Worm (Caenorhabditis elegans): ENCODE measurements around the gene mre-11.

Gene mre-11

ce11 chrV:10754050-10754449 lies 17.4 kb upstream of the mre-11 start, which contains the start of gene F28H7.7:
Gene F28H7.7, minus strand, starts transcription at chrV:10754150.
- TF ChIP-seq hlh-1 (tag; optimal IDR thresholded peaks at IDR 0.05) (no peak), elt-1 (tag; optimal IDR thresholded peaks at IDR 0.05; ENCODE audit: borderline replicate concordance, insufficient read depth) (no peak), ceh-39 (tag; optimal IDR thresholded peaks at IDR 0.05) (no peak), mab-5 (tag; optimal IDR thresholded peaks at IDR 0.05) (no peak), mls-2 (tag; optimal IDR thresholded peaks at IDR 0.05) (no peak), nhr-12 (tag; optimal IDR thresholded peaks at IDR 0.05) (no peak), lin-32 (GFP tag; optimal IDR thresholded peaks at IDR 0.05) (no peak)

- TF ChIP-seq nhr-237 (tag; optimal IDR thresholded peaks at IDR 0.05) = no peak
- no peak for TF ChIP-seq M03D4.4 (tag; optimal IDR thresholded peaks at IDR 0.05)
- no peak for TF ChIP-seq lsy-2 (tag; optimal IDR thresholded peaks at IDR 0.05)
- no peak for TF ChIP-seq nhr-12 (tag; optimal IDR thresholded peaks at IDR 0.05)
- TF ChIP-seq lin-32 (GFP tag; optimal IDR thresholded peaks at IDR 0.05) = no peak
- TF ChIP-seq elt-1 (tag; optimal IDR thresholded peaks at IDR 0.05; ENCODE audit: borderline replicate concordance, insufficient read depth) = no peak
- no peak for TF ChIP-seq hlh-1 (tag; optimal IDR thresholded peaks at IDR 0.05)
Observed at ce11 chrV:10750630-10751029, 14.0 kb upstream of the mre-11 start, which contains the start of gene F28H7.3. Gene F28H7.3, minus strand, starts transcription at chrV:10750788.

ce11 chrV:10747263-10747951 lies 10.7 kb upstream of the mre-11 start, which contains the start of the genes selt-1.2 and F28H7.2:
Gene selt-1.2, minus strand, starts transcription at chrV:10747363.
Gene F28H7.2, plus strand, starts transcription at chrV:10747901.
- TF ChIP-seq nhr-2 (tag; optimal IDR thresholded peaks at IDR 0.05) (no peak), cnd-1 (tag; optimal IDR thresholded peaks at IDR 0.05) (no peak), bed-3 (GFP tag; optimal IDR thresholded peaks at IDR 0.05) (no peak), unc-62 (GFP tag; optimal IDR thresholded peaks at IDR 0.05) (no peak), mep-1 (tag; optimal IDR thresholded peaks at IDR 0.05) (no peak), flh-1 (GFP tag; optimal IDR thresholded peaks at IDR 0.05) (no peak), elt-1 (tag; optimal IDR thresholded peaks at IDR 0.05; ENCODE audit: borderline replicate concordance, insufficient read depth) (no peak), ham-2 (GFP tag; optimal IDR thresholded peaks at IDR 0.05) (no peak), nhr-76 (tag; optimal IDR thresholded peaks at IDR 0.05) (no peak), sptf-1 (tag; optimal IDR thresholded peaks at IDR 0.05) (no peak), unc-120 (tag; optimal IDR thresholded peaks at IDR 0.05; ENCODE audit: poor library complexity, severe bottlenecking) (no peak), drap-1 (GFP tag; optimal IDR thresholded peaks at IDR 0.05) (no peak), lsy-2 (tag; optimal IDR thresholded peaks at IDR 0.05) (no peak), blmp-1 (tag; optimal IDR thresholded peaks at IDR 0.05) (no peak), zip-8 (tag; optimal IDR thresholded peaks at IDR 0.05) (no peak), ceh-39 (tag; optimal IDR thresholded peaks at IDR 0.05) (no peak), ztf-11 (tag; optimal IDR thresholded peaks at IDR 0.05) (no peak), lin-32 (GFP tag; optimal IDR thresholded peaks at IDR 0.05) (no peak)

- TF ChIP-seq pha-4 (tag; optimal IDR thresholded peaks at IDR 0.05) (no peak), nhr-237 (tag; optimal IDR thresholded peaks at IDR 0.05) (no peak), hlh-1 (tag; optimal IDR thresholded peaks at IDR 0.05) (no peak), blmp-1 (tag; optimal IDR thresholded peaks at IDR 0.05) (no peak), snpc-4 (tag; optimal IDR thresholded peaks at IDR 0.05) (no peak), drap-1 (GFP tag; optimal IDR thresholded peaks at IDR 0.05) (no peak)
Observed at ce11 chrV:10745034-10745433, 8.4 kb upstream of the mre-11 start, which contains the start of gene srj-21. Gene srj-21, plus strand, starts transcription at chrV:10745334.

- no peak for TF ChIP-seq ceh-83 (GFP tag; optimal IDR thresholded peaks at IDR 0.05)
- no peak for TF ChIP-seq lin-32 (GFP tag; optimal IDR thresholded peaks at IDR 0.05)
- TF ChIP-seq nhr-237 (tag; optimal IDR thresholded peaks at IDR 0.05) = no peak
Observed at ce11 chrV:10743649-10744048, 7.0 kb upstream of the mre-11 start, which contains the start of gene srj-22. Gene srj-22, minus strand, starts transcription at chrV:10743749.

ce11 chrV:10741357-10741756 lies 4.7 kb upstream of the mre-11 start, which contains the start of gene ZC302.3:
Gene ZC302.3, minus strand, starts transcription at chrV:10741457.
- TF ChIP-seq ceh-39 (tag; optimal IDR thresholded peaks at IDR 0.05) = no peak
- no peak for TF ChIP-seq elt-3 (tag; optimal IDR thresholded peaks at IDR 0.05)
- TF ChIP-seq nhr-12 (tag; optimal IDR thresholded peaks at IDR 0.05) = no peak
- TF ChIP-seq ceh-43 (GFP tag; optimal IDR thresholded peaks at IDR 0.05) = no peak
- TF ChIP-seq elt-1 (tag; optimal IDR thresholded peaks at IDR 0.05; ENCODE audit: borderline replicate concordance, insufficient read depth) = no peak
- no peak for TF ChIP-seq blmp-1 (tag; optimal IDR thresholded peaks at IDR 0.05)
- TF ChIP-seq hlh-1 (tag; optimal IDR thresholded peaks at IDR 0.05) = no peak
- TF ChIP-seq unc-39 (tag; optimal IDR thresholded peaks at IDR 0.05) = no peak
- TF ChIP-seq drap-1 (GFP tag; optimal IDR thresholded peaks at IDR 0.05) = no peak
- TF ChIP-seq ztf-11 (tag; optimal IDR thresholded peaks at IDR 0.05) = no peak
- TF ChIP-seq zip-8 (tag; optimal IDR thresholded peaks at IDR 0.05) = no peak
- TF ChIP-seq tbx-8 (GFP tag; optimal IDR thresholded peaks at IDR 0.05) = no peak
- no peak for TF ChIP-seq sem-2 (GFP tag; optimal IDR thresholded peaks at IDR 0.05)
- no peak for TF ChIP-seq bed-3 (GFP tag; optimal IDR thresholded peaks at IDR 0.05)
- TF ChIP-seq unc-120 (tag; optimal IDR thresholded peaks at IDR 0.05; ENCODE audit: poor library complexity, severe bottlenecking) = no peak
- no peak for TF ChIP-seq sptf-1 (tag; optimal IDR thresholded peaks at IDR 0.05)
- TF ChIP-seq lin-32 (GFP tag; optimal IDR thresholded peaks at IDR 0.05) = no peak
